Fruit fly (Drosophila melanogaster): ENCODE measurements around the gene CG31248.
A peak's percentile ranks its signal among the peaks of the same experiment; 100 is the strongest.

Gene CG31248

DNA sequence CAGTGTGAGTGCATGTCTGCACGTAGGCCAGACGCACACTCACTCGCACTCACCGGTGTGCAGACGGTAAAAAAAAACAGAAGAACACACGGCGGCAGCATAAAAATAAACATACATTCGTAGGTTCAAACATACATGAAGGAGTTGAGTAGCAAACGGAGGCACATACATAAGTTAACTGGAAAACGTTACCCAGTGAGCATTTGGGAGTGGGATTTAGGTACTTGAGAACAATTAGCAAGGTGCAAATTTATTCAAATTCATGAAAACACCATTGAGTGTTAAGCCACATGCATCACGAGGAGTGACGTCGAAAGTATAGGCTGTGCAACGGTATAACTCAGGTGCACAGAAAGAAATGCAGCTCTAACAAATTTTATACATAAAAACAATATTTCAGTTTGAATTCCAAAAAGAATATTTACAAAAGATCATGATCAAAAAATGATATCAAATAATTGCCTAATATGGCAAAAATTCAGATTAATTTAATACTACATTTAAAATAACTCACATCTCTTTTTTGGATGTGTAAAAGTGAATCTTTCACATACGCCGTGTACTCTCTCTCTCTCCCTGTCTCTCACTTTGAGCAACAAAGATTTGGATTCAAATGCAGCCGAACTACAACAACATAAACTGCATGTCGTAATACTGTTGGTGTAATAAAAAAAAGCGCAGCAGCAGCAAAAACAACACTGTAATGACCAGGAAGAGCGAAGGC lies 20.4 kb upstream of the CG31248 start (continued):
- TF ChIP-seq vri (GFP tag; optimal IDR thresholded peaks at IDR 0.05) (peak; percentile 89), Hr39 (GFP tag; optimal IDR thresholded peaks at IDR 0.05) (peak; percentile 97), salr (GFP tag; optimal IDR thresholded peaks at IDR 0.05) (peak; percentile 73 to 99), dac (GFP tag; optimal IDR thresholded peaks at IDR 0.05) (peak; percentile 74), fkh (GFP tag; optimal IDR thresholded peaks at IDR 0.05) (no peak), CG3919 (GFP tag; optimal IDR thresholded peaks at IDR 0.05) (peak; percentile 97), CG6808 (GFP tag; optimal IDR thresholded peaks at IDR 0.05) (peak; percentile 92), Hr38 (GFP tag; optimal IDR thresholded peaks at IDR 0.05) (peak; percentile 82), ss (GFP tag; optimal IDR thresholded peaks at IDR 0.05) (peak; percentile 83 to 85), CG15336 (GFP tag; IDR thresholded peaks at IDR 0.05) (no peak), dsx (GFP tag; optimal IDR thresholded peaks at IDR 0.05; ENCODE audit: poor library complexity, severe bottlenecking) (peak; percentile 94), Sox14 (GFP tag; optimal IDR thresholded peaks at IDR 0.05) (peak; percentile 97), Hr4 (GFP tag; optimal IDR thresholded peaks at IDR 0.05) (peak; percentile 99), CG34406 (GFP tag; optimal IDR thresholded peaks at IDR 0.05) (peak; percentile 96), fd85E (GFP tag; optimal IDR thresholded peaks at IDR 0.05) (peak; percentile 85), Lpt (GFP tag; optimal IDR thresholded peaks at IDR 0.05) (peak; percentile 97), Ets21C (GFP tag; optimal IDR thresholded peaks at IDR 0.05) (peak; percentile 94)

DNA sequence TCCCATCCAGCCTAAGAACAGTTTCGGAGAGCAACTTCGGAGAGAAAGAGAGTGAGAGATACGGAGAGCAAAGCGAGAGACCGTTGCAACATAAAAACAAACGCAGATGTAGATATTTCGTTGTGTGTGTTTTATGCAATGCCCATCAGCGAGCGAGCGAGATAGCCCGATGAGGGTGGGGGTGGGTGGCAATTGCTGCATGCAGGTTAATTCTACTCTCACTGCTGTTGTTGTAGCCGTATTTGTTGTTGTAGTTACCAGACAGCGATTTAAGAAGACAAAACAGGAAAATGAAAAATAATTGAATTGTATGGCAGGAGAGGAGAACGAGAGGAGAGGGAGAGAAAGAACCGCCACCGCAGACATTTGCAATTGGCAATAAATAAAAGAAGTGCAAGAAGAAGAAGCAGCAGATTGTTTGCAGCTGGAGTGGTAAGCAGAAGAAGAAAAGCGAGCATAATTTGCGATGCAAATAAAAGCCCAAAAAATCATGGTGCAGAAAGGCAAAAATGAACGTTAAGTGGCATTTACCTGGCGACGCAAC lies 19.3 kb upstream of the CG31248 start:
- TF ChIP-seq CG6854 (GFP tag; optimal IDR thresholded peaks at IDR 0.05), result peak; percentile 87
- no peak for TF ChIP-seq CG9139 (GFP tag; optimal IDR thresholded peaks at IDR 0.05)
- no peak for TF ChIP-seq Gug (GFP tag; IDR thresholded peaks at IDR 0.05)
- TF ChIP-seq Sox15 (GFP tag; optimal IDR thresholded peaks at IDR 0.05), result no peak
- TF ChIP-seq CG4318 (GFP tag; optimal IDR thresholded peaks at IDR 0.05), result no peak
- peak; percentile 24 for TF ChIP-seq Lpt (GFP tag; optimal IDR thresholded peaks at IDR 0.05)
- TF ChIP-seq Hr39 (GFP tag; optimal IDR thresholded peaks at IDR 0.05), result no peak
- TF ChIP-seq CG3919 (GFP tag; optimal IDR thresholded peaks at IDR 0.05), result no peak
- TF ChIP-seq CG32006 (GFP tag; optimal IDR thresholded peaks at IDR 0.05), result no peak
- peak; percentile 49 for TF ChIP-seq CG6808 (GFP tag; optimal IDR thresholded peaks at IDR 0.05)
- no peak for TF ChIP-seq Hr38 (GFP tag; optimal IDR thresholded peaks at IDR 0.05)
- TF ChIP-seq CG8119 (GFP tag; IDR thresholded peaks at IDR 0.05), result peak; percentile 31; the same call in 1 of the 3 replicates
- TF ChIP-seq CG3032 (tag; optimal IDR thresholded peaks at IDR 0.05), result peak; percentile 16
- TF ChIP-seq Met (GFP tag; optimal IDR thresholded peaks at IDR 0.05), result no peak
- TF ChIP-seq Blimp-1 (GFP tag; optimal IDR thresholded peaks at IDR 0.05), result peak; percentile 56
- peak in 1 of 2 experiments; percentile 44 for TF ChIP-seq ss (GFP tag; optimal IDR thresholded peaks at IDR 0.05)
- no peak for TF ChIP-seq CG31627 (GFP tag; optimal IDR thresholded peaks at IDR 0.05)
- TF ChIP-seq Sox102F (GFP tag; optimal IDR thresholded peaks at IDR 0.05), result peak; percentile 47
- TF ChIP-seq fd59A (GFP tag; optimal IDR thresholded peaks at IDR 0.05), result no peak
- TF ChIP-seq pdm3 (GFP tag; optimal IDR thresholded peaks at IDR 0.05), result no peak
- TF ChIP-seq Eip78C (GFP tag), result peak; percentile 74
- TF ChIP-seq CG11294 (GFP tag; IDR thresholded peaks at IDR 0.05), result no peak
- TF ChIP-seq vri (GFP tag; optimal IDR thresholded peaks at IDR 0.05), result peak; percentile 81
- TF ChIP-seq dsx (GFP tag; optimal IDR thresholded peaks at IDR 0.05; ENCODE audit: poor library complexity, severe bottlenecking), result peak; percentile 64
- TF ChIP-seq Eip75B (GFP tag; optimal IDR thresholded peaks at IDR 0.05), result no peak
- TF ChIP-seq spab (GFP tag; optimal IDR thresholded peaks at IDR 0.05), result peak; percentile 17
- peak; percentile 23 for TF ChIP-seq CG6276 (GFP tag; optimal IDR thresholded peaks at IDR 0.05)
- TF ChIP-seq achi (GFP tag; optimal IDR thresholded peaks at IDR 0.05), result no peak

Data from whole organism, prepupa.